Worm (Caenorhabditis elegans): ENCODE measurements around the gene F35C11.7.

ce11 chrII:8216922-8217321, 39.2 kb upstream of the F35C11.7 start, which contains the start of gene ifg-1:
- TF ChIP-seq tbx-11 (GFP tag; IDR thresholded peaks at IDR 0.05) (no peak), scrt-1 (GFP tag; IDR thresholded peaks at IDR 0.05) (no peak), ama-1 (optimal IDR thresholded peaks at IDR 0.05) (no peak), hmg-4 (GFP tag; optimal IDR thresholded peaks at IDR 0.05) (no peak), tbx-37 (GFP tag; conservative IDR thresholded peaks at IDR 0.05) (no peak), hnd-1 (tag; optimal IDR thresholded peaks at IDR 0.05) (no peak), sea-1 (GFP tag; conservative IDR thresholded peaks at IDR 0.05) (no peak), ets-7 (tag; optimal IDR thresholded peaks at IDR 0.05) (no peak), ceh-13 (GFP tag; optimal IDR thresholded peaks at IDR 0.05) (no peak)
